Worm (Caenorhabditis elegans) whole organism, young adult: Measurements from ENCODE around the gene tag-329.

ENCODE experiments used
- F37B4.10 ChIP-seq: fragments of 200-800 bp; sonication (Bioruptor generic); IDR thresholded peaks from 2 replicates; pipeline ENCODE4 v1.3.6; 2022; ENCODE audit warnings: missing genetic modification characterization, missing compliant biosample characterization
- F49E8.2 ChIP-seq: sonication (generic microtip); optimal IDR thresholded peaks from 3 replicates; lab custom pipeline; 2017; ENCODE audit warnings: missing genetic modification characterization, mild to moderate bottlenecking, missing compliant biosample characterization, antibody characterized with exemption, moderate library complexity; ENCODE audit not compliant: insufficient read depth
- F57C9.4 ChIP-seq: sonication (generic microtip); optimal IDR thresholded peaks from 2 replicates; lab custom pipeline; 2017; ENCODE audit warnings: mild to moderate bottlenecking, missing genetic modification characterization, missing compliant biosample characterization
- hlh-12 ChIP-seq: sonication (generic microtip); optimal IDR thresholded peaks from 2 replicates; lab custom pipeline; 2016; ENCODE audit warnings: missing genetic modification characterization, missing compliant biosample characterization
- hlh-26 ChIP-seq: fragments of 200-800 bp; sonication (Bioruptor generic); conservative IDR thresholded peaks from 2 replicates; pipeline ENCODE4 v1.3.6; 2022; ENCODE audit warnings: missing genetic modification reagents, missing genetic modification characterization, missing compliant biosample characterization
- let-526 ChIP-seq: fragments of 200-800 bp; sonication (Bioruptor generic); IDR thresholded peaks from 2 replicates; pipeline ENCODE4 v1.3.6; 2022; ENCODE audit warnings: missing genetic modification reagents, missing genetic modification characterization, missing compliant biosample characterization
- snpc-4 ChIP-seq, 5 experiments: fragments of 150-350 bp in 1 of 5; sonication (generic microtip) in 4 of 5; optimal IDR thresholded peaks; 2 replicates each; lab custom pipeline; 2014 to 2018; ENCODE audit warnings: missing genetic modification characterization in 5 of 5, missing biosample characterization in 3 of 5, antibody characterized with exemption in 2 of 5, mild to moderate bottlenecking in 2 of 5, missing compliant biosample characterization in 2 of 5, missing genotype in 2 of 5, moderate library complexity in 2 of 5, missing genetic modification reagents in 1 of 5
- unc-130 ChIP-seq: sonication (generic microtip); optimal IDR thresholded peaks from 2 replicates; lab custom pipeline; 2016; ENCODE audit warnings: missing genetic modification reagents, missing genetic modification characterization, missing compliant biosample characterization

- TF ChIP-seq hlh-12, result no peak
- no peak for TF ChIP-seq unc-130 (GFP tag; lab: Kevin White, UChicago)
- TF ChIP-seq F49E8.2 (tag; lab: Kevin White, UChicago), result no peak
- no peak for TF ChIP-seq F37B4.10
- no peak for TF ChIP-seq F57C9.4 (tag; lab: Kevin White, UChicago)
- no peak for TF ChIP-seq snpc-4 (GFP tag; optimal IDR thresholded peaks at IDR 0.05; lab: Kevin White, UChicago)
- no peak for TF ChIP-seq snpc-4 (tag; optimal IDR thresholded peaks at IDR 0.05; lab: Kevin White, UChicago)
- no peak for TF ChIP-seq let-526
- TF ChIP-seq hlh-26, result no peak
These were observed 18.4 kb upstream of the tag-329 start for ce11 chrV:9516280-9516679.
